Fruit fly (Drosophila melanogaster) whole organism, embryonic: ENCODE measurements around the gene nAChRalpha3.

ENCODE experiments used
- B-H2 ChIP-seq: fragments of 200-800 bp; sonication (Bioruptor generic); optimal IDR thresholded peaks from 2 replicates; lab custom pipeline; 2018; ENCODE audit warnings: missing biosample characterization, mild to moderate bottlenecking, missing genetic modification characterization
- Bteb2 ChIP-seq: fragments of 200-800 bp; sonication (Bioruptor generic); optimal IDR thresholded peaks from 2 replicates; lab custom pipeline; 2016; ENCODE audit warnings: missing biosample characterization, missing genetic modification characterization
- CG10366 ChIP-seq: fragments of 200-800 bp; sonication (Bioruptor generic); IDR thresholded peaks from 2 replicates; pipeline ENCODE4 v1.3.6; 2022; ENCODE audit warnings: missing biosample characterization, missing genetic modification characterization
- CG12104 ChIP-seq: fragments of 200-800 bp; sonication (Bioruptor generic); optimal IDR thresholded peaks from 3 replicates; lab custom pipeline; 2016; ENCODE audit warnings: missing biosample characterization, missing genetic modification characterization
- CG13775 ChIP-seq: fragments of 200-800 bp; sonication (Bioruptor generic); optimal IDR thresholded peaks from 3 replicates; lab custom pipeline; 2017; ENCODE audit warnings: missing biosample characterization, mild to moderate bottlenecking, missing genetic modification characterization
- CG14860 ChIP-seq: fragments of 200-800 bp; sonication (Bioruptor generic); IDR thresholded peaks from 3 replicates; pipeline ENCODE4 v1.3.6; 2022; ENCODE audit warnings: missing biosample characterization, missing genetic modification characterization; ENCODE audit not compliant: partially characterized antibody
- CG1603 ChIP-seq: fragments of 200-800 bp; sonication (Bioruptor generic); optimal IDR thresholded peaks from 2 replicates; lab custom pipeline; 2019; ENCODE audit warnings: missing biosample characterization, mild to moderate bottlenecking, missing genetic modification characterization, moderate library complexity
- CG17385 ChIP-seq: fragments of 200-800 bp; sonication (Bioruptor generic); optimal IDR thresholded peaks from 3 replicates; lab custom pipeline; 2018; ENCODE audit warnings: missing biosample characterization, mild to moderate bottlenecking, missing genetic modification characterization
- CG2129 ChIP-seq: fragments of 200-800 bp; sonication (Bioruptor generic); IDR thresholded peaks from 2 replicates; pipeline ENCODE4 v1.3.6; 2022; ENCODE audit warnings: missing biosample characterization, missing genetic modification characterization; ENCODE audit not compliant: partially characterized antibody
- CG2889 ChIP-seq: fragments of 200-800 bp; sonication (Bioruptor generic); IDR thresholded peaks from 3 replicates; pipeline ENCODE4 v1.3.6; 2022; ENCODE audit warnings: missing biosample characterization, missing genetic modification characterization
- CG30431 ChIP-seq: fragments of 200-800 bp; sonication (Bioruptor generic); optimal IDR thresholded peaks from 2 replicates; lab custom pipeline; 2017; ENCODE audit warnings: missing biosample characterization, missing genetic modification characterization
- CG3407 ChIP-seq: fragments of 200-800 bp; sonication (Bioruptor generic); optimal IDR thresholded peaks from 2 replicates; lab custom pipeline; 2018; ENCODE audit warnings: missing biosample characterization, mild to moderate bottlenecking, missing genetic modification characterization
- CG34224 ChIP-seq: fragments of 200-800 bp; sonication (Bioruptor generic); IDR thresholded peaks from 3 replicates; pipeline ENCODE4 v1.3.6; 2022; ENCODE audit warnings: missing biosample characterization, missing genetic modification characterization; ENCODE audit not compliant: partially characterized antibody
- CG5953 ChIP-seq: fragments of 200-800 bp; sonication (Bioruptor generic); IDR thresholded peaks from 2 replicates; pipeline ENCODE4 v1.3.6; 2022; ENCODE audit warnings: missing biosample characterization, missing genetic modification characterization
- CG6654 ChIP-seq: fragments of 200-800 bp; sonication (Bioruptor generic); optimal IDR thresholded peaks from 2 replicates; lab custom pipeline; 2017; ENCODE audit warnings: missing biosample characterization, mild to moderate bottlenecking, missing genetic modification characterization
- CG7786 ChIP-seq: fragments of 200-800 bp; sonication (Bioruptor generic); optimal IDR thresholded peaks from 2 replicates; lab custom pipeline; 2016; ENCODE audit warnings: missing biosample characterization, missing genetic modification characterization
- D19A ChIP-seq: fragments of 200-800 bp; optimal IDR thresholded peaks from 3 replicates; lab custom pipeline; 2019; ENCODE audit warnings: missing biosample characterization, mild to moderate bottlenecking, missing genetic modification characterization, moderate library complexity
- Doc3 ChIP-seq: fragments of 200-800 bp; sonication (Bioruptor generic); IDR thresholded peaks from 3 replicates; pipeline ENCODE4 v1.3.6; 2022; ENCODE audit warnings: missing biosample characterization, missing genetic modification characterization; ENCODE audit not compliant: partially characterized antibody
- Dref ChIP-seq: fragments of 200-800 bp; sonication (Bioruptor generic); IDR thresholded peaks from 2 replicates; pipeline ENCODE4 v1.3.6; 2022; ENCODE audit warnings: missing biosample characterization, missing genetic modification characterization
- HHEX ChIP-seq: fragments of 200-800 bp; sonication (Bioruptor generic); optimal IDR thresholded peaks from 3 replicates; lab custom pipeline; 2017; ENCODE audit warnings: missing biosample characterization, mild to moderate bottlenecking, missing genetic modification characterization, missing genetic modification reagents
- Hmr ChIP-seq: fragments of 200-800 bp; sonication (Bioruptor generic); optimal IDR thresholded peaks from 3 replicates; lab custom pipeline; 2017; ENCODE audit warnings: mild to moderate bottlenecking, missing biosample characterization, missing genetic modification reagents, missing genetic modification characterization
- Nf-YC ChIP-seq: fragments of 200-800 bp; optimal IDR thresholded peaks from 3 replicates; lab custom pipeline; 2019; ENCODE audit warnings: missing biosample characterization, mild to moderate bottlenecking, missing genetic modification characterization, moderate library complexity
- Opbp ChIP-seq: fragments of 200-800 bp; sonication (Bioruptor generic); IDR thresholded peaks from 3 replicates; pipeline ENCODE4 v1.3.6; 2022; ENCODE audit warnings: missing biosample characterization, missing genetic modification characterization; ENCODE audit not compliant: partially characterized antibody
- Optix ChIP-seq: fragments of 200-800 bp; sonication (Bioruptor generic); IDR thresholded peaks from 3 replicates; pipeline ENCODE4 v1.3.6; 2022; ENCODE audit warnings: missing biosample characterization, missing genetic modification characterization
- abd-A ChIP-seq: fragments of 200-800 bp; sonication (Bioruptor generic); optimal IDR thresholded peaks from 3 replicates; lab custom pipeline; 2019; ENCODE audit warnings: missing biosample characterization, mild to moderate bottlenecking, missing genetic modification characterization, moderate library complexity
- ap ChIP-seq: fragments of 200-800 bp; sonication (Bioruptor generic); IDR thresholded peaks from 2 replicates; pipeline ENCODE4 v1.3.6; 2022; ENCODE audit warnings: missing biosample characterization, missing genetic modification characterization
- ara ChIP-seq: fragments of 200-800 bp; sonication (Bioruptor generic); IDR thresholded peaks from 2 replicates; pipeline ENCODE4 v1.3.6; 2022; ENCODE audit warnings: missing biosample characterization, missing genetic modification characterization
- bsh ChIP-seq, 2 experiments: fragments of 200-800 bp; sonication (Bioruptor generic); optimal IDR thresholded peaks; 2 replicates each; lab custom pipeline; 2017 to 2018; ENCODE audit warnings: mild to moderate bottlenecking in 2 of 2, missing biosample characterization in 2 of 2, missing genetic modification characterization in 2 of 2, moderate library complexity in 1 of 2
- btn ChIP-seq: fragments of 200-800 bp; sonication (Bioruptor generic); optimal IDR thresholded peaks from 2 replicates; lab custom pipeline; 2016; ENCODE audit warnings: missing biosample characterization, missing genetic modification characterization
- corto ChIP-seq: fragments of 200-800 bp; sonication (Bioruptor generic); optimal IDR thresholded peaks from 2 replicates; lab custom pipeline; 2016; ENCODE audit warnings: missing biosample characterization, mild to moderate bottlenecking, missing genetic modification characterization, moderate library complexity
- crp ChIP-seq, 2 experiments: fragments of 200-800 bp; sonication (Bioruptor generic); optimal IDR thresholded peaks; 2 replicates in 1 of 2; 3 replicates in 1 of 2; lab custom pipeline; 2017; ENCODE audit warnings: missing biosample characterization in 2 of 2, missing genetic modification characterization in 2 of 2, mild to moderate bottlenecking in 1 of 2, moderate library complexity in 1 of 2
- exex ChIP-seq: fragments of 200-800 bp; sonication (Bioruptor generic); optimal IDR thresholded peaks from 4 replicates; lab custom pipeline; 2018; ENCODE audit warnings: missing biosample characterization, mild to moderate bottlenecking, missing genetic modification characterization, moderate library complexity
- fu2 ChIP-seq: fragments of 200-800 bp; sonication (Bioruptor generic); optimal IDR thresholded peaks from 2 replicates; lab custom pipeline; 2016; ENCODE audit warnings: missing biosample characterization, missing genetic modification characterization
- gro ChIP-seq: fragments of 200-800 bp; sonication (Bioruptor generic); optimal IDR thresholded peaks from 2 replicates; lab custom pipeline; 2016; ENCODE audit warnings: missing biosample characterization, missing genetic modification characterization
- lov ChIP-seq, 2 experiments: fragments of 200-800 bp in 1 of 2; fragments of >200 bp in 1 of 2; sonication (Bioruptor generic) in 1 of 2; IDR thresholded peaks in 1 of 2; optimal IDR thresholded peaks in 1 of 2; 2 replicates in 1 of 2; 3 replicates in 1 of 2; pipeline versions ENCODE4 v1.3.6 to Lab custom; 2017 to 2022; ENCODE audit warnings: missing biosample characterization in 1 of 2, missing genetic modification characterization in 1 of 2
- nmo ChIP-seq: fragments of 200-800 bp; sonication (Bioruptor generic); optimal IDR thresholded peaks from 2 replicates; lab custom pipeline; 2018; ENCODE audit warnings: missing biosample characterization, mild to moderate bottlenecking, missing genetic modification characterization, moderate library complexity
- oc ChIP-seq: fragments of 200-800 bp; sonication (Bioruptor generic); optimal IDR thresholded peaks from 2 replicates; lab custom pipeline; 2018; ENCODE audit warnings: missing biosample characterization, mild to moderate bottlenecking, missing genetic modification characterization, moderate library complexity
- odd ChIP-seq: fragments of 200-800 bp; sonication (Bioruptor generic); optimal IDR thresholded peaks from 2 replicates; lab custom pipeline; 2017; ENCODE audit warnings: missing biosample characterization, mild to moderate bottlenecking, missing genetic modification characterization
- onecut ChIP-seq: fragments of 200-800 bp; sonication (Bioruptor generic); IDR thresholded peaks from 2 replicates; pipeline ENCODE4 v1.3.6; 2022; ENCODE audit warnings: missing biosample characterization, missing genetic modification characterization
- ranshi ChIP-seq: fragments of 200-800 bp; sonication (Bioruptor generic); IDR thresholded peaks from 2 replicates; pipeline ENCODE4 v1.3.6; 2022; ENCODE audit warnings: missing biosample characterization, missing genetic modification characterization
- schlank ChIP-seq: fragments of 200-800 bp; sonication (Bioruptor generic); optimal IDR thresholded peaks from 2 replicates; lab custom pipeline; 2018; ENCODE audit warnings: missing biosample characterization, mild to moderate bottlenecking, missing genetic modification characterization
- scrt ChIP-seq: fragments of 200-800 bp; sonication (Bioruptor generic); optimal IDR thresholded peaks from 2 replicates; lab custom pipeline; 2018; ENCODE audit warnings: missing biosample characterization, mild to moderate bottlenecking, missing genetic modification characterization, moderate library complexity
- sim ChIP-seq: fragments of 200-800 bp; sonication (Bioruptor generic); IDR thresholded peaks from 2 replicates; pipeline ENCODE4 v1.3.6; 2022; ENCODE audit warnings: missing biosample characterization, missing genetic modification characterization
- tin ChIP-seq: fragments of 200-800 bp; sonication (Bioruptor generic); optimal IDR thresholded peaks from 3 replicates; lab custom pipeline; 2016; ENCODE audit warnings: missing biosample characterization, missing genetic modification characterization
- tna ChIP-seq: fragments of 200-800 bp; sonication (Bioruptor generic); IDR thresholded peaks from 2 replicates; pipeline ENCODE4 v1.3.6; 2022; ENCODE audit warnings: missing biosample characterization, missing genetic modification characterization; ENCODE audit not compliant: partially characterized antibody
- vvl ChIP-seq: fragments of 200-800 bp; sonication (Bioruptor generic); IDR thresholded peaks from 2 replicates; pipeline ENCODE4 v1.3.6; 2022; ENCODE audit warnings: missing biosample characterization, missing genetic modification characterization
- wor ChIP-seq: fragments of 200-800 bp; sonication (Bioruptor generic); IDR thresholded peaks from 2 replicates; pipeline ENCODE4 v1.3.6; 2022; ENCODE audit warnings: missing biosample characterization, missing genetic modification characterization
- z ChIP-seq: fragments of 200-800 bp; sonication (Bioruptor generic); IDR thresholded peaks from 3 replicates; pipeline ENCODE4 v1.3.6; 2022; ENCODE audit warnings: missing biosample characterization, missing genetic modification characterization
- zfh2 ChIP-seq: fragments of 200-800 bp; sonication (Bioruptor generic); optimal IDR thresholded peaks from 2 replicates; lab custom pipeline; 2016; ENCODE audit warnings: missing biosample characterization, missing genetic modification characterization

nAChRalpha3 gene

dm6 chrX:8411532-8411960 is 44.6 kb upstream of the nAChRalpha3 start, which contains the start of gene lawc (continued):
- TF ChIP-seq CG1603 (peak; percentile 30), CG5953 (GFP tag; lab: Robert Waterston, UW) (no peak), abd-A (tag; lab: Kevin White, UChicago) (peak; percentile 77), CG14860 (GFP tag; lab: Robert Waterston, UW) (no peak), CG10366 (GFP tag; lab: Robert Waterston, UW) (no peak), Optix (GFP tag; lab: Robert Waterston, UW) (peak; percentile 44; the same call in 1 of the 3 replicates), lov (optimal IDR thresholded peaks at IDR 0.05; lab: Kevin White, UChicago) (no peak), lov (GFP tag; IDR thresholded peaks at IDR 0.05; lab: Robert Waterston, UW) (no peak; the same call in 2 of the 3 replicates), wor (GFP tag; lab: Robert Waterston, UW) (no peak), Nf-YC (tag; lab: Kevin White, UChicago) (no peak), nmo (no peak), B-H2 (GFP tag; lab: Kevin White, UChicago) (peak; percentile 69), D19A (no peak), tna (GFP tag; lab: Robert Waterston, UW) (no peak; the same call in 1 of the 2 replicates), CG30431 (GFP tag; lab: Kevin White, UChicago) (no peak), corto (GFP tag; lab: Kevin White, UChicago) (peak; percentile 63), Opbp (GFP tag; lab: Robert Waterston, UW) (peak; percentile 60; the same call in 1 of the 3 replicates), z (no peak), btn (no peak), CG2889 (GFP tag; lab: Robert Waterston, UW) (0 out of 3 replicates have a peak, but pooled peaks have one; percentile 19), HHEX (no peak), ara (GFP tag; lab: Robert Waterston, UW) (no peak), CG6654 (GFP tag; lab: Kevin White, UChicago) (no peak), onecut (GFP tag; lab: Robert Waterston, UW) (peak; percentile 85), Hmr (GFP tag; lab: Kevin White, UChicago) (peak; percentile 72), Doc3 (GFP tag; lab: Robert Waterston, UW) (no peak), ap (GFP tag; lab: Robert Waterston, UW) (no peak), exex (tag; lab: Kevin White, UChicago) (no peak), crp (GFP tag; optimal IDR thresholded peaks at IDR 0.05; lab: Kevin White, UChicago) (no peak), vvl (GFP tag; lab: Robert Waterston, UW) (peak; percentile 81), Bteb2 (no peak), sim (GFP tag; lab: Robert Waterston, UW) (peak; percentile 67; the same call in 1 of the 2 replicates), oc (tag; lab: Kevin White, UChicago) (peak; percentile 23), CG34224 (peak; percentile 44), gro (no peak), CG7786 (no peak), tin (peak; percentile 10), CG12104 (GFP tag; lab: Kevin White, UChicago) (no peak), CG3407 (no peak), fu2 (GFP tag; lab: Kevin White, UChicago) (no peak), CG2129 (GFP tag; lab: Robert Waterston, UW) (no peak), CG17385 (GFP tag; lab: Kevin White, UChicago) (peak; percentile 74), scrt (GFP tag; lab: Kevin White, UChicago) (peak; percentile 65), ranshi (GFP tag; lab: Robert Waterston, UW) (peak; percentile 56; the same call in 1 of the 2 replicates), bsh (GFP tag; optimal IDR thresholded peaks at IDR 0.05; lab: Kevin White, UChicago) (peak in 1 of 2 experiments; percentile 59), zfh2 (GFP tag; lab: Kevin White, UChicago) (no peak), schlank (tag; lab: Kevin White, UChicago) (no peak), CG13775 (GFP tag; lab: Kevin White, UChicago) (peak; percentile 31), Dref (GFP tag; lab: Robert Waterston, UW) (no peak), odd (GFP tag; lab: Kevin White, UChicago) (peak; percentile 59)
